Fruit fly (Drosophila melanogaster) S2 (cell line): ENCODE data around the gene CG15882.

ENCODE experiments used
- CG8478 ChIP-seq: fragments of >200 bp; optimal IDR thresholded peaks from 2 replicates; lab custom pipeline; 2018
- CTCF ChIP-seq, 2 experiments: fragments of >200 bp; optimal IDR thresholded peaks; 2 replicates each; lab custom pipeline; 2018

DNA sequence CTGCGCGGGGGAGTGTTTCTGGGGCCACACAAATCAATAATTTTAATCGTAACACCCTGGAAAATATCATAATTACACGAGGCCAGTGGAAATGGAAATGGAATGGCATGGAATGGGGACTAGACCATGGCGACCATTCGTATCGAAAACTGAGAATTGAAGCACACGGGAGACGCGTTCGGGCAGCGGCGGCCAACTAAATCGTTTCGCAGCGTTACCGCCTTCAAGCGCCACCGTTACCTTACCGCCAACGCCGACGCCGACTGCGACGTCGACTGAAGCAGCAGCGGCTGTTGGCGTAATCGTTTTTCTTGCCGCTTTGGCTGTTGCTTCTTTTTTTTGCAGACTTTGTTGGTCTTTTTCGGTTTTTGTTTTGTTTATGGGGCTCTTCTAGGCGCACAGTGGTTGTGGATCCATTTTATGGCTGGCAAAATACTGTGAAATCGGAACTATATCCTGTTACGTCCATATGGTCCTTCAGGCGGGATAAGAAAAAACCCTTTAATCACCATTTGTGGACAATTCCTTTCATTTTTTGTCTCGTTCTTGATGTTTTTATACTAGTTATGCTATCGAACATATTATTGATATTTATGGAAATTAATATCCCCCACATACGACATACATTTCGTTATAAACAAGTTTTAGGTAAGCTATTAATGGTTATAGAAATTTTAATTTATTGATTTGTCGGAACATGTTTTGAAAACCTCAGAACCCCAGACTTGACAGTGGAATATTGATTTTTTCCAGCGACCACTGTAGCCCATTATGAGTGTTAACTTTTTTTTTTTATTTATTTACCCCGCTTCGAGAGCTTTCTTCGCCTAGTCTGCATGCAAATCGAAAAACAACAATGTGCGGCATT is 41.2 kb upstream of the CG15882 start:
- TF ChIP-seq CG8478 (lab: Kevin White, UChicago) = peak; percentile 36
- no peak for TF ChIP-seq CTCF (optimal IDR thresholded peaks at IDR 0.05; lab: Kevin White, UChicago)
